Fruit fly (Drosophila melanogaster) whole organism, embryonic: Measurements from ENCODE around the gene SPR.

Source experiments
- ATbp ChIP-seq: fragments of 200-800 bp; sonication (Bioruptor generic); optimal IDR thresholded peaks from 2 replicates; lab custom pipeline; 2017; ENCODE audit warnings: missing biosample characterization, mild to moderate bottlenecking, missing genetic modification characterization, missing genetic modification reagents
- Antp ChIP-seq: fragments of 200-800 bp; sonication (Bioruptor generic); optimal IDR thresholded peaks from 3 replicates; lab custom pipeline; 2016; ENCODE audit warnings: missing biosample characterization, missing genetic modification characterization
- Atf3 ChIP-seq: fragments of 200-800 bp; sonication (Bioruptor generic); optimal IDR thresholded peaks from 3 replicates; lab custom pipeline; 2016; ENCODE audit warnings: missing biosample characterization, missing genetic modification characterization
- Bgb ChIP-seq: fragments of 200-800 bp; sonication (Bioruptor generic); IDR thresholded peaks from 2 replicates; pipeline ENCODE4 v1.3.6; 2022; ENCODE audit warnings: missing biosample characterization, missing genetic modification characterization; ENCODE audit not compliant: partially characterized antibody
- Blimp-1 ChIP-seq: fragments of 200-800 bp; sonication (Bioruptor generic); optimal IDR thresholded peaks from 3 replicates; lab custom pipeline; 2018; ENCODE audit warnings: missing biosample characterization, missing genetic modification characterization, mild to moderate bottlenecking, moderate library complexity, missing genetic modification reagents
- CG10366 ChIP-seq: fragments of 200-800 bp; sonication (Bioruptor generic); IDR thresholded peaks from 2 replicates; pipeline ENCODE4 v1.3.6; 2022; ENCODE audit warnings: missing biosample characterization, missing genetic modification characterization
- CG11398 ChIP-seq: fragments of 200-800 bp; sonication (Bioruptor generic); optimal IDR thresholded peaks from 2 replicates; lab custom pipeline; 2016; ENCODE audit warnings: missing biosample characterization, missing genetic modification characterization
- CG12219 ChIP-seq: fragments of 200-800 bp; sonication (Bioruptor generic); optimal IDR thresholded peaks from 3 replicates; lab custom pipeline; 2018; ENCODE audit warnings: missing biosample characterization, mild to moderate bottlenecking, missing genetic modification characterization
- CG12942 ChIP-seq: fragments of 200-800 bp; sonication (Bioruptor generic); optimal IDR thresholded peaks from 3 replicates; lab custom pipeline; 2016; ENCODE audit warnings: missing biosample characterization, missing genetic modification characterization
- CG13287 ChIP-seq: fragments of 200-800 bp; sonication (Bioruptor generic); IDR thresholded peaks from 2 replicates; pipeline ENCODE4 v1.3.6; 2022; ENCODE audit warnings: missing biosample characterization, missing genetic modification characterization; ENCODE audit not compliant: partially characterized antibody
- CG13624 ChIP-seq: fragments of 200-800 bp; sonication (Bioruptor generic); optimal IDR thresholded peaks from 2 replicates; lab custom pipeline; 2016; ENCODE audit warnings: missing biosample characterization, missing genetic modification characterization
- CG16815 ChIP-seq: fragments of 200-800 bp; sonication (Bioruptor generic); optimal IDR thresholded peaks from 3 replicates; lab custom pipeline; 2017; ENCODE audit warnings: missing biosample characterization, mild to moderate bottlenecking, missing genetic modification characterization
- CG17802 ChIP-seq: fragments of 200-800 bp; sonication (Bioruptor generic); optimal IDR thresholded peaks from 2 replicates; lab custom pipeline; 2018; ENCODE audit warnings: missing biosample characterization, mild to moderate bottlenecking, missing genetic modification characterization, moderate library complexity
- CG2116 ChIP-seq: fragments of 200-800 bp; sonication (Bioruptor generic); optimal IDR thresholded peaks from 3 replicates; lab custom pipeline; 2018; ENCODE audit warnings: missing biosample characterization, mild to moderate bottlenecking, missing genetic modification characterization
- CG2678 ChIP-seq: fragments of 200-800 bp; sonication (Bioruptor generic); optimal IDR thresholded peaks from 3 replicates; lab custom pipeline; 2019; ENCODE audit warnings: missing biosample characterization, mild to moderate bottlenecking, missing genetic modification characterization, moderate library complexity
- CG2889 ChIP-seq: fragments of 200-800 bp; sonication (Bioruptor generic); IDR thresholded peaks from 3 replicates; pipeline ENCODE4 v1.3.6; 2022; ENCODE audit warnings: missing biosample characterization, missing genetic modification characterization
- CG3065 ChIP-seq: fragments of 200-800 bp; sonication (Bioruptor generic); optimal IDR thresholded peaks from 2 replicates; lab custom pipeline; 2016; ENCODE audit warnings: missing biosample characterization, missing genetic modification characterization
- CG42726 ChIP-seq: fragments of 200-800 bp; sonication (Bioruptor generic); IDR thresholded peaks from 2 replicates; pipeline ENCODE4 v1.3.6; 2022; ENCODE audit warnings: missing biosample characterization, missing genetic modification characterization; ENCODE audit not compliant: partially characterized antibody
- CG6175 ChIP-seq: fragments of 200-800 bp; sonication (Bioruptor generic); IDR thresholded peaks from 3 replicates; pipeline ENCODE4 v1.3.6; 2022; ENCODE audit warnings: missing biosample characterization, missing genetic modification characterization
- CG6854 ChIP-seq: fragments of 200-800 bp; sonication (Bioruptor generic); optimal IDR thresholded peaks from 3 replicates; lab custom pipeline; 2017; ENCODE audit warnings: missing biosample characterization, mild to moderate bottlenecking, missing genetic modification characterization
- CG7745 ChIP-seq: fragments of 200-800 bp; sonication (Bioruptor generic); optimal IDR thresholded peaks from 2 replicates; lab custom pipeline; 2018; ENCODE audit warnings: missing biosample characterization, mild to moderate bottlenecking, missing genetic modification characterization, moderate library complexity
- CG7987 ChIP-seq: fragments of 200-800 bp; sonication (Bioruptor generic); optimal IDR thresholded peaks from 2 replicates; lab custom pipeline; 2018; ENCODE audit warnings: missing biosample characterization, mild to moderate bottlenecking, missing genetic modification characterization, moderate library complexity
- CG8478 ChIP-seq: fragments of >200 bp; optimal IDR thresholded peaks from 2 replicates; lab custom pipeline; 2018
- CG8924 ChIP-seq: fragments of 200-800 bp; optimal IDR thresholded peaks from 3 replicates; lab custom pipeline; 2019; ENCODE audit warnings: missing biosample characterization, mild to moderate bottlenecking, missing genetic modification characterization, moderate library complexity
- Chrac-16 ChIP-seq: fragments of 200-800 bp; sonication (Bioruptor generic); optimal IDR thresholded peaks from 3 replicates; lab custom pipeline; 2016; ENCODE audit warnings: missing biosample characterization, missing genetic modification characterization
- D19B ChIP-seq: fragments of 200-800 bp; sonication (Bioruptor generic); optimal IDR thresholded peaks from 2 replicates; lab custom pipeline; 2017; ENCODE audit warnings: missing biosample characterization, mild to moderate bottlenecking, missing genetic modification characterization
- Dip3 ChIP-seq: fragments of 200-800 bp; sonication (Bioruptor generic); optimal IDR thresholded peaks from 3 replicates; lab custom pipeline; 2016; ENCODE audit warnings: missing biosample characterization, missing genetic modification characterization
- Dp ChIP-seq: fragments of 200-800 bp; sonication (Bioruptor generic); optimal IDR thresholded peaks from 2 replicates; lab custom pipeline; 2018; ENCODE audit warnings: missing biosample characterization, mild to moderate bottlenecking, missing genetic modification characterization, moderate library complexity
- Fer3 ChIP-seq: fragments of 200-800 bp; sonication (Bioruptor generic); optimal IDR thresholded peaks from 2 replicates; lab custom pipeline; 2018; ENCODE audit warnings: missing biosample characterization, mild to moderate bottlenecking, missing genetic modification characterization, moderate library complexity
- Hey ChIP-seq: fragments of 200-800 bp; sonication (Bioruptor generic); optimal IDR thresholded peaks from 3 replicates; lab custom pipeline; 2018; ENCODE audit warnings: missing biosample characterization, mild to moderate bottlenecking, missing genetic modification characterization
- Hmr ChIP-seq: fragments of 200-800 bp; sonication (Bioruptor generic); optimal IDR thresholded peaks from 3 replicates; lab custom pipeline; 2017; ENCODE audit warnings: mild to moderate bottlenecking, missing biosample characterization, missing genetic modification reagents, missing genetic modification characterization
- Hmx ChIP-seq: fragments of 200-800 bp; sonication (Bioruptor generic); optimal IDR thresholded peaks from 2 replicates; lab custom pipeline; 2016; ENCODE audit warnings: missing biosample characterization, missing genetic modification characterization
- Hr3 ChIP-seq: fragments of 200-800 bp; sonication (Bioruptor generic); optimal IDR thresholded peaks from 3 replicates; lab custom pipeline; 2016; ENCODE audit warnings: missing biosample characterization, missing genetic modification characterization
- Lhr ChIP-seq: fragments of 200-800 bp; sonication (Bioruptor generic); optimal IDR thresholded peaks from 3 replicates; lab custom pipeline; 2017; ENCODE audit warnings: mild to moderate bottlenecking, missing biosample characterization, missing genetic modification reagents, missing genetic modification characterization
- NfI ChIP-seq: fragments of 200-800 bp; sonication (Bioruptor generic); optimal IDR thresholded peaks from 3 replicates; lab custom pipeline; 2018; ENCODE audit warnings: missing biosample characterization, mild to moderate bottlenecking, missing genetic modification characterization, moderate library complexity
- Optix ChIP-seq: fragments of 200-800 bp; sonication (Bioruptor generic); IDR thresholded peaks from 3 replicates; pipeline ENCODE4 v1.3.6; 2022; ENCODE audit warnings: missing biosample characterization, missing genetic modification characterization
- Rfx ChIP-seq: fragments of 200-800 bp; sonication (Bioruptor generic); IDR thresholded peaks from 2 replicates; pipeline ENCODE4 v1.3.6; 2022; ENCODE audit warnings: missing biosample characterization, missing genetic modification characterization
- TFAM ChIP-seq: fragments of 200-800 bp; sonication (Bioruptor generic); optimal IDR thresholded peaks from 2 replicates; lab custom pipeline; 2017; ENCODE audit warnings: missing biosample characterization, missing genetic modification characterization, inconsistent platforms
- al ChIP-seq: fragments of 200-800 bp; sonication (Bioruptor generic); IDR thresholded peaks from 2 replicates; pipeline ENCODE4 v1.3.6; 2022; ENCODE audit warnings: missing biosample characterization, missing genetic modification characterization
- bowl ChIP-seq: fragments of 200-800 bp; sonication (Bioruptor generic); IDR thresholded peaks from 2 replicates; pipeline ENCODE4 v1.3.6; 2022; ENCODE audit warnings: missing biosample characterization, missing genetic modification characterization
- br ChIP-seq: fragments of >200 bp; optimal IDR thresholded peaks from 2 replicates; lab custom pipeline; 2017
- cato ChIP-seq: fragments of 200-800 bp; sonication (Bioruptor generic); optimal IDR thresholded peaks from 2 replicates; lab custom pipeline; 2016; ENCODE audit warnings: missing biosample characterization, missing genetic modification characterization, borderline replicate concordance
- dpn ChIP-seq, 2 experiments: fragments of 200-800 bp; sonication (Bioruptor generic); optimal IDR thresholded peaks; 3 replicates each; lab custom pipeline; 2016; ENCODE audit warnings: missing biosample characterization in 2 of 2, missing genetic modification characterization in 2 of 2
- fd96Cb ChIP-seq: fragments of 200-800 bp; sonication (Bioruptor generic); optimal IDR thresholded peaks from 2 replicates; lab custom pipeline; 2018; ENCODE audit warnings: missing biosample characterization, mild to moderate bottlenecking, missing genetic modification characterization, moderate library complexity
- ken ChIP-seq: fragments of 200-800 bp; sonication (Bioruptor generic); IDR thresholded peaks from 3 replicates; pipeline ENCODE4 v1.3.6; 2022; ENCODE audit warnings: missing biosample characterization, missing genetic modification characterization
- maf-S ChIP-seq: fragments of 200-800 bp; sonication (Bioruptor generic); optimal IDR thresholded peaks from 2 replicates; lab custom pipeline; 2016; ENCODE audit warnings: missing biosample characterization, missing genetic modification characterization
- nom ChIP-seq: fragments of 200-800 bp; sonication (Bioruptor generic); optimal IDR thresholded peaks from 2 replicates; lab custom pipeline; 2017; ENCODE audit warnings: missing biosample characterization, missing genetic modification characterization, mild to moderate bottlenecking, moderate library complexity, missing genetic modification reagents
- p53 ChIP-seq: fragments of 200-800 bp; sonication (Bioruptor generic); optimal IDR thresholded peaks from 2 replicates; lab custom pipeline; 2016; ENCODE audit warnings: missing biosample characterization, missing genetic modification characterization
- pfk ChIP-seq: fragments of 200-800 bp; sonication (Bioruptor generic); optimal IDR thresholded peaks from 2 replicates; lab custom pipeline; 2018; ENCODE audit warnings: missing biosample characterization, mild to moderate bottlenecking, missing genetic modification characterization, moderate library complexity
- ranshi ChIP-seq: fragments of 200-800 bp; sonication (Bioruptor generic); IDR thresholded peaks from 2 replicates; pipeline ENCODE4 v1.3.6; 2022; ENCODE audit warnings: missing biosample characterization, missing genetic modification characterization
- sens ChIP-seq: fragments of 200-800 bp; sonication (Bioruptor generic); peaks from one replicate; lab custom pipeline; 2016; ENCODE audit warnings: missing biosample characterization, missing genetic modification characterization

The SPR gene

dm6 chrX:5524240-5524881 lies 77.9 kb downstream of the SPR start (continued):
- TF ChIP-seq bowl (GFP tag; lab: Robert Waterston, UW) = 0 out of 2 replicates have a peak, but pooled peaks have one; percentile 25
- no peak for TF ChIP-seq Hmx (GFP tag; lab: Kevin White, UChicago)
- TF ChIP-seq CG2116 (GFP tag; lab: Kevin White, UChicago) = no peak
- TF ChIP-seq sens (GFP tag; lab: Kevin White, UChicago) = peak; percentile 34
- no peak for TF ChIP-seq Hr3 (GFP tag; lab: Kevin White, UChicago)
- peak in 1 of 2 experiments; percentile 11 for TF ChIP-seq dpn (GFP tag; optimal IDR thresholded peaks at IDR 0.05; lab: Kevin White, UChicago)
- TF ChIP-seq CG3065 (GFP tag; lab: Kevin White, UChicago) = no peak
- peak; percentile 70 for TF ChIP-seq CG8478 (lab: Kevin White, UChicago)
- no peak for TF ChIP-seq CG6175 (GFP tag; lab: Robert Waterston, UW)
- TF ChIP-seq Dp (GFP tag; lab: Kevin White, UChicago) = no peak
- no peak for TF ChIP-seq ranshi (GFP tag; lab: Robert Waterston, UW)
- no peak for TF ChIP-seq Hmr
- TF ChIP-seq maf-S (GFP tag; lab: Kevin White, UChicago) = no peak
- TF ChIP-seq CG2889 (GFP tag; lab: Robert Waterston, UW) = no peak
- TF ChIP-seq al (GFP tag; lab: Robert Waterston, UW) = no peak
- TF ChIP-seq TFAM = no peak
- TF ChIP-seq CG11398 = no peak
- TF ChIP-seq cato (GFP tag; lab: Kevin White, UChicago) = no peak
- TF ChIP-seq CG10366 (GFP tag; lab: Robert Waterston, UW) = no peak
- TF ChIP-seq CG13287 (GFP tag; lab: Robert Waterston, UW) = peak; percentile 69
- TF ChIP-seq CG6854 (GFP tag; lab: Kevin White, UChicago) = no peak
- TF ChIP-seq CG7987 = no peak
- no peak for TF ChIP-seq CG17802 (tag; lab: Kevin White, UChicago)
- TF ChIP-seq CG16815 (GFP tag; lab: Kevin White, UChicago) = no peak
- TF ChIP-seq CG42726 = peak; percentile 88
- TF ChIP-seq Dip3 (GFP tag; lab: Kevin White, UChicago) = no peak
- TF ChIP-seq CG8924 = no peak
- no peak for TF ChIP-seq CG12942 (GFP tag; lab: Kevin White, UChicago)
- peak; percentile 10 for TF ChIP-seq Lhr (GFP tag; lab: Kevin White, UChicago)
- TF ChIP-seq CG13624 (GFP tag; lab: Kevin White, UChicago) = no peak
- peak; percentile 95 for TF ChIP-seq Bgb (GFP tag; lab: Robert Waterston, UW)
- no peak for TF ChIP-seq Chrac-16
- peak; percentile 45 for TF ChIP-seq Hey (tag; lab: Kevin White, UChicago)
- TF ChIP-seq D19B (GFP tag; lab: Kevin White, UChicago) = no peak
- TF ChIP-seq p53 = peak; percentile 25
- TF ChIP-seq Antp (GFP tag; lab: Kevin White, UChicago) = no peak
- TF ChIP-seq Blimp-1 (GFP tag; lab: Kevin White, UChicago) = no peak
- TF ChIP-seq NfI (GFP tag; lab: Kevin White, UChicago) = no peak
- TF ChIP-seq Fer3 (tag; lab: Kevin White, UChicago) = no peak
- no peak for TF ChIP-seq fd96Cb (tag; lab: Kevin White, UChicago)
- no peak for TF ChIP-seq Atf3
- TF ChIP-seq pfk (GFP tag; lab: Kevin White, UChicago) = peak; percentile 10
- no peak for TF ChIP-seq br (lab: Kevin White, UChicago)
- TF ChIP-seq ATbp = no peak
- TF ChIP-seq CG7745 (tag; lab: Kevin White, UChicago) = no peak
- TF ChIP-seq nom (GFP tag; lab: Kevin White, UChicago) = peak; percentile 8
- TF ChIP-seq Rfx (GFP tag; lab: Robert Waterston, UW) = peak; percentile 55
- no peak for TF ChIP-seq Optix
- TF ChIP-seq CG12219 (GFP tag; lab: Kevin White, UChicago) = no peak
- TF ChIP-seq CG2678 (tag; lab: Kevin White, UChicago) = peak; percentile 32
- no peak for TF ChIP-seq ken
